Worm (Caenorhabditis elegans): ENCODE data around the gene ZK550.2.

Gene ZK550.2

DNA sequence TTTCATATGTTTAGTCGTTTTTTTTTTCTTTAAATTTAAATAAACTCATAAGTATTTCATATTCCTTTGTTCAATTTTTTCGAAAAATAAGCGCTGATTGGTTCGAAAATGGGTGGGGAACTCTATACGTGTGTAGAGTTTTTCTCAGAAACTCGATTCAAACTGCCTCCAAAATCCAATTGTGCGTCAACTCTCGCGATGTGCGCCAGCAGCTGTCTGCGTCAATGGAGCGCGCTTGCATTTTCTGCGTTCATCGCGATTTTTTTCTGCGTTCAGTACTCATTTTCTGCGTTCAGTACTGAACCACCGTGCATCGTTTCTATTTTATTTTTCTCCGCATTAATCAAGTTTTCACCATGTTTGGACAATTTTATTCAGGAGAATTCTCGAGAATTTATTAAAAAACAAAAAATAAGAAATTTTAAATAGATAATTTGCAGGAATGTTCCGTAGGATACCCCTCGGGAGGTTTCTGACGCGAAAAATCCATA, 4.4 kb downstream of the ZK550.2 start, which contains the start of gene eelo-2 (continued):
- TF ChIP-seq sdz-12 (GFP tag; optimal IDR thresholded peaks at IDR 0.05), result no peak
- TF ChIP-seq F44E2.7 (GFP tag; IDR thresholded peaks at IDR 0.05), result peak; percentile 4; the same call in 1 of the 2 replicates
- TF ChIP-seq zip-2 (tag; optimal IDR thresholded peaks at IDR 0.05), result peak; percentile 73
- TF ChIP-seq fkh-10 (GFP tag; optimal IDR thresholded peaks at IDR 0.05), result peak; percentile 97
- peak; percentile 97 for TF ChIP-seq lin-1 (GFP tag; IDR thresholded peaks at IDR 0.05)
- peak; percentile 1 for TF ChIP-seq cey-2 (tag; optimal IDR thresholded peaks at IDR 0.05; ENCODE audit: borderline replicate concordance, insufficient read depth)
- TF ChIP-seq ceh-28 (tag; optimal IDR thresholded peaks at IDR 0.05), result no peak
- peak; percentile 89 for TF ChIP-seq php-3 (GFP tag; IDR thresholded peaks at IDR 0.05)
- peak; percentile 97 for TF ChIP-seq nhr-48 (tag; optimal IDR thresholded peaks at IDR 0.05)
- peak in 1 of 2 experiments; percentile 79 for TF ChIP-seq ZK546.5 (tag; optimal IDR thresholded peaks at IDR 0.05)
- no peak for TF ChIP-seq tag-97 (GFP tag; IDR thresholded peaks at IDR 0.05)
- TF ChIP-seq nhr-102 (tag; optimal IDR thresholded peaks at IDR 0.05), result peak; percentile 98
- peak; percentile 96 for TF ChIP-seq ceh-20 (GFP tag; IDR thresholded peaks at IDR 0.05)
- TF ChIP-seq T26A8.4 (GFP tag; IDR thresholded peaks at IDR 0.05), result peak; percentile 98
- TF ChIP-seq rbr-2 (tag; optimal IDR thresholded peaks at IDR 0.05), result peak; percentile 98
- TF ChIP-seq tra-1 (GFP tag; IDR thresholded peaks at IDR 0.05), result peak; percentile 94
- peak; percentile 96 for TF ChIP-seq F37D6.2 (tag; optimal IDR thresholded peaks at IDR 0.05)
- TF ChIP-seq snpc-1.2 (GFP tag; IDR thresholded peaks at IDR 0.05), result peak; percentile 99
- peak; percentile 99 for TF ChIP-seq mep-1 (tag; optimal IDR thresholded peaks at IDR 0.05)
- TF ChIP-seq dmd-6 (GFP tag; IDR thresholded peaks at IDR 0.05), result peak; percentile 97
- TF ChIP-seq aha-1 (tag), result peak; percentile 99
- no peak for TF ChIP-seq daf-8 (GFP tag; IDR thresholded peaks at IDR 0.05)
- TF ChIP-seq lin-15B (tag; optimal IDR thresholded peaks at IDR 0.05), result peak; percentile 96
- TF ChIP-seq zip-11 (GFP tag; IDR thresholded peaks at IDR 0.05), result no peak
- TF ChIP-seq ceh-44 (GFP tag; IDR thresholded peaks at IDR 0.05), result peak; percentile 87
- peak; percentile 93 for TF ChIP-seq hlh-30 (tag; optimal IDR thresholded peaks at IDR 0.05; ENCODE audit: insufficient read depth)
- TF ChIP-seq ces-1 (GFP tag; optimal IDR thresholded peaks at IDR 0.05), result peak; percentile 34
- peak; percentile 91 to 97 for TF ChIP-seq lsy-2 (tag; optimal IDR thresholded peaks at IDR 0.05)
- peak; percentile 93 for TF ChIP-seq unc-130 (GFP tag; optimal IDR thresholded peaks at IDR 0.05)
- no peak for TF ChIP-seq attf-4 (tag; optimal IDR thresholded peaks at IDR 0.05)
- no peak for TF ChIP-seq lim-7 (GFP tag; IDR thresholded peaks at IDR 0.05)
- peak; percentile 62 for TF ChIP-seq ceh-82 (tag; optimal IDR thresholded peaks at IDR 0.05)
- TF ChIP-seq nhr-28 (tag; optimal IDR thresholded peaks at IDR 0.05), result peak; percentile 91
- peak; percentile 99 for TF ChIP-seq nhr-6 (tag; optimal IDR thresholded peaks at IDR 0.05)
- TF ChIP-seq unc-39 (tag; optimal IDR thresholded peaks at IDR 0.05), result no peak
- peak; percentile 94 for TF ChIP-seq saeg-2 (GFP tag; IDR thresholded peaks at IDR 0.05)
- TF ChIP-seq Y48G9A.11 (GFP tag; IDR thresholded peaks at IDR 0.05), result peak; percentile 75
- TF ChIP-seq F10B5.3 (tag; optimal IDR thresholded peaks at IDR 0.05), result peak; percentile 93
- TF ChIP-seq F26F4.8 (GFP tag; conservative IDR thresholded peaks at IDR 0.05), result no peak
- TF ChIP-seq unc-62 (GFP tag; optimal IDR thresholded peaks at IDR 0.05 in 1 of 2), result peak in 1 of 2 experiments; percentile 99
- no peak for TF ChIP-seq unc-62 (tag; optimal IDR thresholded peaks at IDR 0.05)
- peak; percentile 90 for TF ChIP-seq egl-43 (GFP tag; IDR thresholded peaks at IDR 0.05)
- peak; percentile 97 for TF ChIP-seq nhr-11 (tag; optimal IDR thresholded peaks at IDR 0.05)
- TF ChIP-seq T20F7.1 (GFP tag; optimal IDR thresholded peaks at IDR 0.05), result no peak
- peak; percentile 96 for TF ChIP-seq duxl-1 (tag; optimal IDR thresholded peaks at IDR 0.05; ENCODE audit: poor library complexity)
- TF ChIP-seq Y5F2A.4 (GFP tag; optimal IDR thresholded peaks at IDR 0.05), result peak; percentile 78
- peak; percentile 98 for TF ChIP-seq nhr-77 (tag; optimal IDR thresholded peaks at IDR 0.05)
- 0 out of 2 replicates have a peak, but pooled peaks have one; percentile 19 for TF ChIP-seq Y105C5A.15 (GFP tag; IDR thresholded peaks at IDR 0.05)
- peak; percentile 68 for TF ChIP-seq set-16 (GFP tag; IDR thresholded peaks at IDR 0.05)
- TF ChIP-seq R02D3.7 (tag; optimal IDR thresholded peaks at IDR 0.05), result no peak
- TF ChIP-seq dpl-1 (GFP tag; optimal IDR thresholded peaks at IDR 0.05), result peak; percentile 100
- peak; percentile 89 for TF ChIP-seq D1046.2 (GFP tag; IDR thresholded peaks at IDR 0.05)
